Worm (Caenorhabditis elegans) whole organism, L2 larva: ENCODE measurements around the gene atg-3.
A peak's percentile ranks its signal among the peaks of the same experiment; 100 is the strongest.

Experiments
- C34F6.9 ChIP-seq: fragments of 150-350 bp; optimal IDR thresholded peaks from 2 replicates; lab custom pipeline; 2014; ENCODE audit warnings: missing biosample characterization, missing genetic modification characterization
- F13H6.1 ChIP-seq: sonication (generic microtip); optimal IDR thresholded peaks from 2 replicates; lab custom pipeline; 2016; ENCODE audit warnings: missing genetic modification characterization, missing compliant biosample characterization
- R02D3.7 ChIP-seq: fragments of 150-350 bp; optimal IDR thresholded peaks from 2 replicates; lab custom pipeline; 2014; ENCODE audit warnings: missing biosample characterization, missing genetic modification characterization
- Y55F3AM.14 ChIP-seq: fragments of 200-800 bp; sonication (Bioruptor generic); optimal IDR thresholded peaks from 2 replicates; lab custom pipeline; 2018; ENCODE audit warnings: mild to moderate bottlenecking, missing genetic modification characterization, missing compliant biosample characterization
- ZK546.5 ChIP-seq: sonication (generic microtip); optimal IDR thresholded peaks from 2 replicates; lab custom pipeline; 2017; ENCODE audit warnings: missing biosample characterization, missing genetic modification characterization
- aly-2 ChIP-seq: fragments of 150-350 bp; optimal IDR thresholded peaks from 2 replicates; lab custom pipeline; 2014; ENCODE audit warnings: missing biosample characterization, missing genetic modification characterization
- ama-1 ChIP-seq: fragments of 150-350 bp; optimal IDR thresholded peaks from 2 replicates; lab custom pipeline; 2018; ENCODE audit warnings: inconsistent platforms
- blmp-1 ChIP-seq: sonication (generic microtip); optimal IDR thresholded peaks from 2 replicates; lab custom pipeline; 2017; ENCODE audit warnings: missing genetic modification characterization, mild to moderate bottlenecking, missing compliant biosample characterization, antibody characterized with exemption, moderate library complexity; ENCODE audit not compliant: insufficient read depth
- ceh-16 ChIP-seq: fragments of 150-350 bp; optimal IDR thresholded peaks from 2 replicates; lab custom pipeline; 2014; ENCODE audit warnings: missing biosample characterization, missing genetic modification characterization
- crh-2 ChIP-seq: sonication (generic microtip); optimal IDR thresholded peaks from 2 replicates; lab custom pipeline; 2017; ENCODE audit warnings: missing biosample characterization, missing genetic modification characterization
- dmd-4 ChIP-seq: sonication (generic microtip); optimal IDR thresholded peaks from 2 replicates; lab custom pipeline; 2017; ENCODE audit warnings: missing biosample characterization, missing genetic modification characterization
- egl-27 ChIP-seq: sonication (generic microtip); optimal IDR thresholded peaks from 3 replicates; lab custom pipeline; 2017; ENCODE audit warnings: missing biosample characterization, missing genetic modification reagents, missing genetic modification characterization
- elt-3 ChIP-seq: sonication (generic microtip); optimal IDR thresholded peaks from 2 replicates; lab custom pipeline; 2017; ENCODE audit warnings: missing biosample characterization, missing genetic modification characterization
- fos-1 ChIP-seq: fragments of 150-350 bp; optimal IDR thresholded peaks from 2 replicates; lab custom pipeline; 2014; ENCODE audit warnings: missing biosample characterization, missing genetic modification characterization
- lin-11 ChIP-seq: fragments of 150-350 bp; sonication (generic microtip); optimal IDR thresholded peaks from 2 replicates; lab custom pipeline; 2014; ENCODE audit warnings: missing biosample characterization, missing genetic modification characterization, inconsistent platforms, mixed read lengths
- lin-13 ChIP-seq: fragments of 150-350 bp; optimal IDR thresholded peaks from 2 replicates; lab custom pipeline; 2014; ENCODE audit warnings: missing biosample characterization, missing genetic modification reagents, missing genetic modification characterization
- lin-39 ChIP-seq: fragments of 150-350 bp; optimal IDR thresholded peaks from 2 replicates; lab custom pipeline; 2014; ENCODE audit warnings: missing biosample characterization, missing genetic modification reagents, missing genetic modification characterization
- lsy-2 ChIP-seq, 2 experiments: fragments of 150-350 bp in 1 of 2; sonication (generic microtip) in 1 of 2; optimal IDR thresholded peaks; 2 replicates each; lab custom pipeline; 2014 to 2017; ENCODE audit warnings: missing biosample characterization in 2 of 2, missing genetic modification characterization in 2 of 2
- mab-5 ChIP-seq: fragments of 150-350 bp; optimal IDR thresholded peaks from 2 replicates; lab custom pipeline; 2014; ENCODE audit warnings: missing biosample characterization, missing genetic modification characterization
- mbf-1 ChIP-seq: sonication (generic microtip); optimal IDR thresholded peaks from 2 replicates; lab custom pipeline; 2017; ENCODE audit warnings: missing biosample characterization, missing genetic modification characterization
- mdl-1 ChIP-seq, 2 experiments: fragments of 150-350 bp in 1 of 2; sonication (generic microtip) in 1 of 2; optimal IDR thresholded peaks; 2 replicates each; lab custom pipeline; 2017; ENCODE audit warnings: missing biosample characterization in 2 of 2, missing genetic modification characterization in 2 of 2
- nhr-11 ChIP-seq: fragments of 150-350 bp; optimal IDR thresholded peaks from 2 replicates; lab custom pipeline; 2014; ENCODE audit warnings: missing biosample characterization, missing genetic modification characterization
- nhr-12 ChIP-seq: fragments of 150-350 bp; optimal IDR thresholded peaks from 2 replicates; lab custom pipeline; 2014; ENCODE audit warnings: missing biosample characterization, missing genetic modification characterization
- nhr-129 ChIP-seq: fragments of 150-350 bp; optimal IDR thresholded peaks from 2 replicates; lab custom pipeline; 2014; ENCODE audit warnings: missing biosample characterization, missing genetic modification characterization
- nhr-237 ChIP-seq: fragments of 150-350 bp; optimal IDR thresholded peaks from 2 replicates; lab custom pipeline; 2014; ENCODE audit warnings: missing biosample characterization, missing genetic modification characterization
- nhr-25 ChIP-seq: fragments of 150-350 bp; sonication (generic microtip); optimal IDR thresholded peaks from 3 replicates; lab custom pipeline; 2014; ENCODE audit warnings: missing biosample characterization, missing genetic modification characterization
- nhr-6 ChIP-seq: fragments of 150-350 bp; optimal IDR thresholded peaks from 2 replicates; lab custom pipeline; 2014; ENCODE audit warnings: missing biosample characterization, missing genetic modification characterization
- nhr-77 ChIP-seq: fragments of 150-350 bp; optimal IDR thresholded peaks from 2 replicates; lab custom pipeline; 2014; ENCODE audit warnings: missing biosample characterization, missing genetic modification characterization
- sem-4 ChIP-seq: fragments of 150-350 bp; optimal IDR thresholded peaks from 2 replicates; lab custom pipeline; 2014; ENCODE audit warnings: missing biosample characterization, missing genetic modification reagents, missing genetic modification characterization
- skn-1 ChIP-seq: sonication (generic microtip); optimal IDR thresholded peaks from 2 replicates; lab custom pipeline; 2017; ENCODE audit warnings: missing biosample characterization, missing genetic modification characterization
- sma-9 ChIP-seq, 2 experiments: fragments of 150-350 bp in 1 of 2; sonication (generic microtip) in 1 of 2; optimal IDR thresholded peaks; 2 replicates each; lab custom pipeline; 2014 to 2016; ENCODE audit warnings: missing genetic modification characterization in 2 of 2, mild to moderate bottlenecking in 1 of 2, missing biosample characterization in 1 of 2, missing compliant biosample characterization in 1 of 2, missing genetic modification reagents in 1 of 2, moderate library complexity in 1 of 2
- snpc-4 ChIP-seq: fragments of 150-350 bp; optimal IDR thresholded peaks from 2 replicates; lab custom pipeline; 2014; ENCODE audit warnings: missing biosample characterization, missing genetic modification characterization
- unc-39 ChIP-seq: fragments of 150-350 bp; optimal IDR thresholded peaks from 2 replicates; lab custom pipeline; 2014; ENCODE audit warnings: missing biosample characterization, missing genetic modification characterization
- unc-62 ChIP-seq: fragments of 150-350 bp; optimal IDR thresholded peaks from 2 replicates; lab custom pipeline; 2014; ENCODE audit warnings: missing biosample characterization, missing genetic modification reagents, missing genetic modification characterization
- zag-1 ChIP-seq: fragments of 150-350 bp; optimal IDR thresholded peaks from 2 replicates; lab custom pipeline; 2014; ENCODE audit warnings: missing biosample characterization, missing genetic modification characterization
- ztf-1 ChIP-seq: fragments of 200-800 bp; sonication (Bioruptor generic); conservative IDR thresholded peaks from 2 replicates; pipeline ENCODE4 v1.3.6; 2022; ENCODE audit warnings: missing genetic modification characterization, missing compliant biosample characterization
- ztf-11 ChIP-seq: sonication (generic microtip); optimal IDR thresholded peaks from 2 replicates; lab custom pipeline; 2017; ENCODE audit warnings: missing biosample characterization, missing genetic modification characterization

Gene atg-3

ce11 chrIV:1010212-1010611 is at the start of gene atg-3:
atg-3 (plus strand) TSS chrIV:1010512.
- TF ChIP-seq ama-1: no peak
- no peak for TF ChIP-seq mab-5 (tag; lab: Kevin White, UChicago)
- TF ChIP-seq mdl-1 (tag; optimal IDR thresholded peaks at IDR 0.05; lab: Kevin White, UChicago): no peak
- TF ChIP-seq, all 48 proteins: peak for 0

DNA sequence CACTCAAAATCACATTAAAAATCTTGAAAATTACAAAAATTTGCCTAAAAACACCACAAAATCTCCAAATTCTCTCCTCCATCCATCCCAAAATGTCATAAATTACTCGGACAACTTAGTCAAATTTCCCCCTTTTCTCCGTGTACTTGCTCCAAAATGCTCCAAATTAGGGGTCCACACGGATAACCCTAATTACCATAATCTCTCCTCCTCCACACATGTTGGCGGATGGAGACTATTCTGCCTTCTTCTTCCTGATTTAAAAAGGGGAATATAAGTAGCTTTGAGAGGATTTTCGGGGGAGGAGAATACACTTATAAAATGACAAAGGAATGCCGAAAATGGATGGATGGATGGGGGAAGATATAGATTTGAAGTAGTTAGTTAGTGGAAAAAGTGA is 48.5 kb upstream of the atg-3 start:
- TF ChIP-seq ZK546.5 (tag; lab: Kevin White, UChicago) (no peak), ztf-1 (GFP tag; lab: Robert Waterston, UW) (no peak), elt-3 (no peak), lin-11 (tag; lab: Kevin White, UChicago) (no peak), F13H6.1 (no peak)

ce11 chrIV:971122-971521 is 39.2 kb upstream of the atg-3 start:
- no peak for TF ChIP-seq skn-1
- no peak for TF ChIP-seq unc-39 (tag; lab: Kevin White, UChicago)
- no peak for TF ChIP-seq unc-62 (GFP tag; lab: Kevin White, UChicago)
- no peak for TF ChIP-seq nhr-11
- TF ChIP-seq dmd-4 (tag; lab: Kevin White, UChicago): no peak
- TF ChIP-seq sem-4 (tag; lab: Kevin White, UChicago): no peak
- TF ChIP-seq egl-27: no peak
- TF ChIP-seq, all 48 proteins: peak for 0

- no peak for TF ChIP-seq fos-1 (tag; lab: Kevin White, UChicago)
- no peak for TF ChIP-seq nhr-129 (tag; lab: Kevin White, UChicago)
- TF ChIP-seq blmp-1 (tag; lab: Kevin White, UChicago): no peak
- TF ChIP-seq skn-1: no peak
- no peak for TF ChIP-seq elt-3
These were observed 37.9 kb upstream of the atg-3 start for ce11 chrIV:972401-972800.

DNA sequence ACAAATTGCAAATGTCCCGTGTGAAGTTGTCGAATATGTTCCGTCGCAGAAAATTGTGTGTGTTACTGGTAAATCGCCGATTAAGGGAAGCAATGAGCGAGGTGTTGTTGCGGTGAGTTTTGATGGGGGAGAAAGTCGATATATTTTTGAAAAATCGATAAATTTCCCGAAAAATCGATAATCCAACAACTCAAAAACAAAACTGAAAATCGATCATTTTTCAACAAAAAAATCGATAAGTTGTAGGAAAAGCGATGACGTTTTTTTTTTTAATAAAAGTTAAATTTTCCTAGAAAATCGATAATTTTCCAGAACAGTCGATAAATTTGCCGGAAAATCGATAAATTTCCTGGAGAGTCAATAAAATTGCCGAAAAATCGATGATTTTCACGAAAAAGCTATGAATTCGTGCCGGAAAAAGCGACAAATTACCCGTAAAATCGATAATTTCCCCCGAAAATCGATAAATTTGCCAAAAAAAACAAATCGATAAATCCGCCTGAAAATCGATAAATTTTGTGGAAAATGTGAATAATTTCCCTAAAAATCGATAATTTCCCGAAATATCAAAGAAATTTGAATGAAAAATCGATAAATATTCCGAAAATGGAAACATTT is 37.4 kb upstream of the atg-3 start:
- TF ChIP-seq snpc-4 (no peak), C34F6.9 (tag; lab: Kevin White, UChicago) (no peak), ztf-11 (tag; lab: Kevin White, UChicago) (no peak), zag-1 (tag; lab: Kevin White, UChicago) (no peak), nhr-11 (no peak), crh-2 (tag; lab: Kevin White, UChicago) (no peak), lin-11 (tag; lab: Kevin White, UChicago) (no peak), ceh-16 (tag; lab: Kevin White, UChicago) (no peak), ZK546.5 (tag; lab: Kevin White, UChicago) (no peak), lin-39 (no peak), dmd-4 (tag; lab: Kevin White, UChicago) (no peak), lin-13 (GFP tag; lab: Kevin White, UChicago) (no peak), egl-27 (no peak), nhr-237 (tag; lab: Kevin White, UChicago) (no peak)
- TF ChIP-seq, all 48 proteins: peak for 0

DNA sequence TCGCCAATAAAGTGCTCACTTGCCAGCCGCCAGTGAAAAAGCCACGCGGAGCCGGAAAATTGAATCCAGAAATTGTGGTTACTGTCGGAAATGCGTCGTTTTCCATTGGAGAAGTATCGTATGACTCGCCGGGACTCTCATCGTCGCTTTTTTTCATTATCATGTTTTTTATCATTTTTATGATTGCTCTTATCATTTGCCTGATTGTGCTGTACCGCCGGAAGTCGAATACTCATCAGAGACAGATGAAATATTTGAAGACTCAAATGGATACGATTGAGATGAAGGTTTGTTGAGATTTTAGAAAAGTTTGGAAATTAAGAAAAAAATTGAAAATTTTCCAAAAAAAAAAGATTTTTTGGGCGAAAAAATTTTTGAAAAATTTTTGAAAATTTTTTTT is 33.9 kb upstream of the atg-3 start:
- TF ChIP-seq mbf-1 (tag; lab: Kevin White, UChicago): no peak
- no peak for TF ChIP-seq ama-1
- no peak for TF ChIP-seq R02D3.7
- TF ChIP-seq mab-5 (tag; lab: Kevin White, UChicago): no peak
- no peak for TF ChIP-seq sma-9 (GFP tag; optimal IDR thresholded peaks at IDR 0.05; lab: Kevin White, UChicago)
- no peak for TF ChIP-seq sma-9 (tag; optimal IDR thresholded peaks at IDR 0.05; lab: Kevin White, UChicago)
- no peak for TF ChIP-seq sem-4 (tag; lab: Kevin White, UChicago)
- no peak for TF ChIP-seq lin-13 (GFP tag; lab: Kevin White, UChicago)
- TF ChIP-seq fos-1 (tag; lab: Kevin White, UChicago): peak; percentile 74

DNA sequence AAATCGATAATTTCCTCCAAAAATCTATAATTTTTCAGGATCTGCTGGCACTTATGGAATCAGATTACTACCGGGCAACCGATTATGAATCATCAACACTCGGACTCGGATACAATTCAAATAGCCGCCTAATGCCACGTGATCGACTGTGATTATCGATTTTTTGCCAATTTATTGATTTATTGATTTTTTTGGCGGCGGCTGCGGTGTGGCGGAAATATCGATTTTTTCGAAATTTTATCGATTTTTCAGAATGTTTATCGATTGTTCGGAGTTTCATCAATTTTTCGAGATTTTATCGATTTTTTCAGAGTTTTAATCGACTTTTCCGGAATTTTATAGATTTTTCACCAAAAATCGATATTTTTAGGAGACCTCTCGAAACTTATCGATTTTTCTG is 26.8 kb upstream of the atg-3 start:
- TF ChIP-seq R02D3.7: no peak
- no peak for TF ChIP-seq F13H6.1
- no peak for TF ChIP-seq skn-1
- no peak for TF ChIP-seq nhr-25 (tag; lab: Kevin White, UChicago)
- no peak for TF ChIP-seq nhr-237 (tag; lab: Kevin White, UChicago)
- no peak for TF ChIP-seq nhr-6 (tag; lab: Kevin White, UChicago)
- no peak for TF ChIP-seq lin-39
- TF ChIP-seq zag-1 (tag; lab: Kevin White, UChicago): no peak
- TF ChIP-seq nhr-77 (tag; lab: Kevin White, UChicago): no peak
- TF ChIP-seq elt-3: no peak
- no peak for TF ChIP-seq C34F6.9 (tag; lab: Kevin White, UChicago)
- no peak for TF ChIP-seq lsy-2 (tag; optimal IDR thresholded peaks at IDR 0.05; lab: Kevin White, UChicago)
- no peak for TF ChIP-seq Y55F3AM.14 (GFP tag; lab: Kevin White, UChicago)
- TF ChIP-seq aly-2 (tag; lab: Kevin White, UChicago): no peak
- TF ChIP-seq sma-9 (GFP tag; optimal IDR thresholded peaks at IDR 0.05; lab: Kevin White, UChicago): no peak
- TF ChIP-seq sma-9 (tag; optimal IDR thresholded peaks at IDR 0.05; lab: Kevin White, UChicago): no peak
- no peak for TF ChIP-seq nhr-12 (tag; lab: Kevin White, UChicago)
- TF ChIP-seq ZK546.5 (tag; lab: Kevin White, UChicago): no peak
